Fruit fly (Drosophila melanogaster): ENCODE results near the gene Jhbp6.

dm6 chr3L:22717137-22717767 is 47.5 kb downstream of the Jhbp6 start, which contains the start of the genes ArfGAP3 and CG32452:
- TF ChIP-seq CG6276 (GFP tag; optimal IDR thresholded peaks at IDR 0.05), result no peak
- TF ChIP-seq Met (GFP tag; optimal IDR thresholded peaks at IDR 0.05), result no peak
- peak; percentile 24 for TF ChIP-seq CG11762 (GFP tag; optimal IDR thresholded peaks at IDR 0.05; ENCODE audit: insufficient read depth)
- no peak; the same call in 1 of the 2 replicates for TF ChIP-seq CG11294 (GFP tag; IDR thresholded peaks at IDR 0.05)
- TF ChIP-seq Hr39 (GFP tag; optimal IDR thresholded peaks at IDR 0.05), result peak; percentile 71
- TF ChIP-seq OdsH (GFP tag; optimal IDR thresholded peaks at IDR 0.05), result peak; percentile 77
- no peak for TF ChIP-seq CG15336 (GFP tag; IDR thresholded peaks at IDR 0.05)
- peak; percentile 81 for TF ChIP-seq lz (GFP tag; optimal IDR thresholded peaks at IDR 0.05)
- TF ChIP-seq svp (GFP tag), result no peak
- TF ChIP-seq CG31627 (GFP tag; optimal IDR thresholded peaks at IDR 0.05), result peak; percentile 71
- no peak for TF ChIP-seq CG6854 (GFP tag; optimal IDR thresholded peaks at IDR 0.05)
- TF ChIP-seq Sox102F (GFP tag; optimal IDR thresholded peaks at IDR 0.05), result no peak
- peak; percentile 43 for TF ChIP-seq CG7368 (GFP tag; optimal IDR thresholded peaks at IDR 0.05)

Measured in whole organism, prepupa.